Worm (Caenorhabditis elegans) whole organism, L4 larva: ENCODE results near the gene K09C4.5.

Experiments used
- F26F4.8 ChIP-seq: fragments of 200-800 bp; sonication (Bioruptor generic); conservative IDR thresholded peaks from 2 replicates; pipeline ENCODE4 v1.3.6; 2022; ENCODE audit warnings: missing genetic modification characterization, missing compliant biosample characterization
- T20F7.1 ChIP-seq: fragments of 200-800 bp; sonication (Bioruptor generic); optimal IDR thresholded peaks from 2 replicates; lab custom pipeline; 2018; ENCODE audit warnings: mild to moderate bottlenecking, missing genetic modification characterization, missing compliant biosample characterization
- Y48G9A.11 ChIP-seq: fragments of 200-800 bp; sonication (Bioruptor generic); IDR thresholded peaks from 2 replicates; pipeline ENCODE4 v1.3.6; 2022; ENCODE audit warnings: missing genetic modification reagents, missing genetic modification characterization, missing compliant biosample characterization
- ZK337.2 ChIP-seq: fragments of 200-800 bp; sonication (Bioruptor generic); IDR thresholded peaks from 2 replicates; pipeline ENCODE4 v1.3.6; 2022; ENCODE audit warnings: missing genetic modification reagents, missing genetic modification characterization, missing compliant biosample characterization
- ZK546.5 ChIP-seq, 2 experiments: sonication (generic microtip); optimal IDR thresholded peaks; 2 replicates each; lab custom pipeline; 2017; ENCODE audit warnings: missing biosample characterization in 2 of 2, missing genetic modification characterization in 2 of 2
- aha-1 ChIP-seq: fragments of 150-350 bp; peaks from one replicate; lab custom pipeline; 2014; ENCODE audit warnings: missing biosample characterization, missing genetic modification characterization
- aly-2 ChIP-seq: sonication (generic microtip); optimal IDR thresholded peaks from 2 replicates; lab custom pipeline; 2018; ENCODE audit warnings: missing biosample characterization, missing genetic modification characterization
- arid-1 ChIP-seq: fragments of 200-800 bp; sonication (Bioruptor generic); conservative IDR thresholded peaks from 2 replicates; pipeline ENCODE4 v1.3.6; 2022; ENCODE audit warnings: missing genetic modification reagents, missing genetic modification characterization, missing compliant biosample characterization
- attf-4 ChIP-seq: sonication (generic microtip); optimal IDR thresholded peaks from 3 replicates; lab custom pipeline; 2017; ENCODE audit warnings: missing biosample characterization, missing genetic modification characterization
- ceh-62 ChIP-seq: sonication (generic microtip); optimal IDR thresholded peaks from 2 replicates; lab custom pipeline; 2017; ENCODE audit warnings: missing biosample characterization, missing genetic modification characterization
- ces-1 ChIP-seq: fragments of 150-350 bp; sonication (generic microtip); optimal IDR thresholded peaks from 4 replicates; lab custom pipeline; 2014; ENCODE audit warnings: missing biosample characterization, missing genetic modification reagents, missing genetic modification characterization
- cey-2 ChIP-seq: sonication (generic microtip); optimal IDR thresholded peaks from 3 replicates; lab custom pipeline; 2017; ENCODE audit warnings: missing genetic modification characterization, mild to moderate bottlenecking, missing compliant biosample characterization, antibody characterized with exemption, borderline replicate concordance; ENCODE audit not compliant: insufficient read depth
- dmd-6 ChIP-seq: fragments of 200-800 bp; sonication (Bioruptor generic); IDR thresholded peaks from 2 replicates; pipeline ENCODE4 v1.3.6; 2022; ENCODE audit warnings: missing genetic modification reagents, missing genetic modification characterization, missing compliant biosample characterization
- dpl-1 ChIP-seq: fragments of 150-350 bp; optimal IDR thresholded peaks from 2 replicates; lab custom pipeline; 2014; ENCODE audit warnings: missing biosample characterization, missing genetic modification reagents, missing genetic modification characterization
- dve-1 ChIP-seq: sonication (generic microtip); optimal IDR thresholded peaks from 2 replicates; lab custom pipeline; 2017; ENCODE audit warnings: antibody characterized with exemption, mild to moderate bottlenecking, missing genetic modification characterization, missing compliant biosample characterization; ENCODE audit not compliant: insufficient read depth
- hlh-11 ChIP-seq: fragments of 200-800 bp; sonication (Bioruptor generic); optimal IDR thresholded peaks from 2 replicates; lab custom pipeline; 2018; ENCODE audit warnings: mild to moderate bottlenecking, missing genetic modification characterization, missing compliant biosample characterization
- hlh-30 ChIP-seq: sonication (generic microtip); optimal IDR thresholded peaks from 2 replicates; lab custom pipeline; 2017; ENCODE audit warnings: antibody characterized with exemption, mild to moderate bottlenecking, missing genetic modification characterization, missing compliant biosample characterization; ENCODE audit not compliant: insufficient read depth
- lin-1 ChIP-seq: fragments of 200-800 bp; sonication (Bioruptor generic); IDR thresholded peaks from 2 replicates; pipeline ENCODE4 v1.3.6; 2022; ENCODE audit warnings: missing genetic modification reagents, missing genetic modification characterization, missing compliant biosample characterization
- lin-13 ChIP-seq: fragments of 150-350 bp; optimal IDR thresholded peaks from 2 replicates; lab custom pipeline; 2014; ENCODE audit warnings: missing biosample characterization, missing genetic modification reagents, missing genetic modification characterization
- lin-15B ChIP-seq: fragments of 150-350 bp; sonication (generic microtip); optimal IDR thresholded peaks from 3 replicates; lab custom pipeline; 2014; ENCODE audit warnings: missing biosample characterization, missing genetic modification characterization
- lin-38 ChIP-seq: fragments of 200-800 bp; sonication (Bioruptor generic); IDR thresholded peaks from 2 replicates; pipeline ENCODE4 v1.3.6; 2022; ENCODE audit warnings: missing genetic modification reagents, missing genetic modification characterization, missing compliant biosample characterization
- lin-39 ChIP-seq: fragments of 150-350 bp; optimal IDR thresholded peaks from 2 replicates; lab custom pipeline; 2014; ENCODE audit warnings: missing biosample characterization, missing genetic modification reagents, missing genetic modification characterization
- madf-5 ChIP-seq, 2 experiments: fragments of 200-800 bp; sonication (Bioruptor generic); IDR thresholded peaks; 2 replicates each; pipeline ENCODE4 v1.3.6; 2022; ENCODE audit warnings: missing compliant biosample characterization in 2 of 2, missing genetic modification characterization in 2 of 2
- mdl-1 ChIP-seq, 2 experiments: fragments of 150-350 bp in 1 of 2; sonication (generic microtip) in 1 of 2; optimal IDR thresholded peaks; 2 replicates each; lab custom pipeline; 2014 to 2017; ENCODE audit warnings: missing biosample characterization in 2 of 2, missing genetic modification characterization in 2 of 2
- mep-1 ChIP-seq: fragments of 150-350 bp; sonication (generic microtip); optimal IDR thresholded peaks from 3 replicates; lab custom pipeline; 2014; ENCODE audit warnings: missing biosample characterization, missing genetic modification characterization
- mes-2 ChIP-seq: sonication (generic microtip); optimal IDR thresholded peaks from 2 replicates; lab custom pipeline; 2016; ENCODE audit warnings: missing genotype, mild to moderate bottlenecking, missing genetic modification characterization, missing compliant biosample characterization; ENCODE audit not compliant: poor library complexity, severe bottlenecking
- mxl-2 ChIP-seq: fragments of 200-800 bp; sonication (Bioruptor generic); conservative IDR thresholded peaks from 2 replicates; pipeline ENCODE4 v1.3.6; 2022; ENCODE audit warnings: missing genetic modification reagents, missing genetic modification characterization, missing compliant biosample characterization
- mxl-3 ChIP-seq: fragments of 200-800 bp; sonication (Bioruptor generic); optimal IDR thresholded peaks from 2 replicates; lab custom pipeline; 2018; ENCODE audit warnings: mild to moderate bottlenecking, missing genetic modification characterization, missing compliant biosample characterization
- nhr-10 ChIP-seq: fragments of 150-350 bp; optimal IDR thresholded peaks from 2 replicates; lab custom pipeline; 2014; ENCODE audit warnings: missing biosample characterization, missing genetic modification characterization
- nhr-102 ChIP-seq: sonication (generic microtip); optimal IDR thresholded peaks from 2 replicates; lab custom pipeline; 2016; ENCODE audit warnings: mild to moderate bottlenecking, missing genetic modification characterization, moderate library complexity, missing compliant biosample characterization
- nhr-11 ChIP-seq: fragments of 150-350 bp; optimal IDR thresholded peaks from 2 replicates; lab custom pipeline; 2014; ENCODE audit warnings: missing biosample characterization, missing genetic modification characterization
- nhr-237 ChIP-seq: sonication (generic microtip); optimal IDR thresholded peaks from 2 replicates; lab custom pipeline; 2017; ENCODE audit warnings: missing biosample characterization, missing genetic modification characterization
- nhr-28 ChIP-seq: fragments of 150-350 bp; optimal IDR thresholded peaks from 2 replicates; lab custom pipeline; 2014; ENCODE audit warnings: missing biosample characterization, missing genetic modification characterization
- nhr-48 ChIP-seq: sonication (generic microtip); optimal IDR thresholded peaks from 2 replicates; lab custom pipeline; 2016; ENCODE audit warnings: mild to moderate bottlenecking, missing genetic modification characterization, missing compliant biosample characterization
- nhr-6 ChIP-seq: fragments of 150-350 bp; optimal IDR thresholded peaks from 2 replicates; lab custom pipeline; 2014; ENCODE audit warnings: missing biosample characterization, missing genetic modification characterization
- nhr-76 ChIP-seq: fragments of 150-350 bp; optimal IDR thresholded peaks from 2 replicates; lab custom pipeline; 2014; ENCODE audit warnings: missing biosample characterization, missing genetic modification characterization
- nhr-77 ChIP-seq: fragments of 150-350 bp; optimal IDR thresholded peaks from 2 replicates; lab custom pipeline; 2014; ENCODE audit warnings: missing biosample characterization, missing genetic modification characterization
- pha-4 ChIP-seq, 2 experiments: fragments of 150-350 bp in 1 of 2; fragments of 200-800 bp in 1 of 2; sonication (Bioruptor generic) in 1 of 2; IDR thresholded peaks in 1 of 2; optimal IDR thresholded peaks in 1 of 2; 2 replicates each; pipeline versions ENCODE4 v1.3.6 to Lab custom; 2014 to 2022; ENCODE audit warnings: missing genetic modification characterization in 2 of 2, missing genetic modification reagents in 2 of 2, missing biosample characterization in 1 of 2, missing compliant biosample characterization in 1 of 2
- pqm-1 ChIP-seq: sonication (generic microtip); optimal IDR thresholded peaks from 2 replicates; lab custom pipeline; 2017; ENCODE audit warnings: missing biosample characterization, missing genetic modification characterization
- rbr-2 ChIP-seq: sonication (generic microtip); optimal IDR thresholded peaks from 2 replicates; lab custom pipeline; 2016; ENCODE audit warnings: missing genotype, missing genetic modification characterization, missing compliant biosample characterization
- sdz-12 ChIP-seq: fragments of 200-800 bp; sonication (Bioruptor generic); optimal IDR thresholded peaks from 2 replicates; lab custom pipeline; 2018; ENCODE audit warnings: mild to moderate bottlenecking, missing genetic modification characterization, missing compliant biosample characterization
- snpc-1.2 ChIP-seq: fragments of 200-800 bp; sonication (Bioruptor generic); IDR thresholded peaks from 2 replicates; pipeline ENCODE4 v1.3.6; 2022; ENCODE audit warnings: missing genetic modification reagents, missing genetic modification characterization, missing compliant biosample characterization
- snpc-4 ChIP-seq: fragments of 150-350 bp; optimal IDR thresholded peaks from 2 replicates; lab custom pipeline; 2014; ENCODE audit warnings: missing biosample characterization, missing genetic modification characterization
- spr-1 ChIP-seq: sonication (generic microtip); optimal IDR thresholded peaks from 2 replicates; lab custom pipeline; 2016; ENCODE audit warnings: mild to moderate bottlenecking, missing genetic modification characterization, missing compliant biosample characterization
- spr-3 ChIP-seq: fragments of 200-800 bp; sonication (Bioruptor generic); optimal IDR thresholded peaks from 2 replicates; lab custom pipeline; 2018; ENCODE audit warnings: mild to moderate bottlenecking, missing genetic modification characterization, missing compliant biosample characterization
- unc-39 ChIP-seq: sonication (generic microtip); optimal IDR thresholded peaks from 2 replicates; lab custom pipeline; 2017; ENCODE audit warnings: missing biosample characterization, missing genetic modification characterization
- unc-62 ChIP-seq, 3 experiments: fragments of 150-350 bp in 1 of 3; sonication (generic microtip); optimal IDR thresholded peaks in 2 of 3; peaks in 1 of 3; 1 replicate in 1 of 3; 2 replicates in 2 of 3; lab custom pipeline; 2014 to 2017; ENCODE audit warnings: missing biosample characterization in 3 of 3, missing genetic modification characterization in 3 of 3, missing genetic modification reagents in 3 of 3, missing genotype in 1 of 3
- vab-7 ChIP-seq: fragments of 200-800 bp; sonication (Bioruptor generic); IDR thresholded peaks from 2 replicates; pipeline ENCODE4 v1.3.6; 2022; ENCODE audit warnings: missing genetic modification reagents, missing genetic modification characterization, missing compliant biosample characterization
- zag-1 ChIP-seq: fragments of 150-350 bp; optimal IDR thresholded peaks from 2 replicates; lab custom pipeline; 2014; ENCODE audit warnings: missing biosample characterization, missing genetic modification characterization
- zfp-2 ChIP-seq: sonication (generic microtip); optimal IDR thresholded peaks from 2 replicates; lab custom pipeline; 2016; ENCODE audit warnings: mild to moderate bottlenecking, missing genetic modification characterization, missing compliant biosample characterization
- zfp-3 ChIP-seq: fragments of 200-800 bp; sonication (Bioruptor generic); conservative IDR thresholded peaks from 2 replicates; pipeline ENCODE4 v1.3.6; 2022; ENCODE audit warnings: missing genetic modification reagents, missing genetic modification characterization, missing compliant biosample characterization

Gene K09C4.5

DNA sequence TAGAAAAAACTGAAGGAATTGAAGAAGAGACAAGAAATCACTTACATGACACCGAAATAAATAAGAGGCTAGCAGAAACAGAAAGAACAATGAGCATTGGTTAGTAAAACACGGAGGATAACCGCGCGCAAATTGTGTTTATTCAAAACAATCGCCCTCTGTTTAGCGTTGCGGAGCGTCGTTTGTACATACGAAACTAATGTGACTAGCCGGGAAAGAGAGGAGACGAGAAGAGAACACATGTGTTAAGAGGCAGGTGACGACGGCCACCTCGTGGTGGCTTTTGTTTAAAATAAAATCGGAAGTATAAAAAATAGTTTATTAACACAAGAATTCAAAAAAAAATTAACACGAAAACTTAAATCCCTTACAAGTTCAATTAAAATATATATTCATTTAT, 36.6 kb upstream of the K09C4.5 start, which contains the start of gene F40F4.7 (continued):
- TF ChIP-seq F26F4.8 (GFP tag; lab: Robert Waterston, UW) (no peak), snpc-1.2 (GFP tag; lab: Robert Waterston, UW) (no peak), nhr-102 (tag; lab: Kevin White, UChicago) (peak; percentile 20), lin-13 (GFP tag; lab: Kevin White, UChicago) (peak; percentile 37), mes-2 (peak; percentile 69), nhr-11 (tag; lab: Kevin White, UChicago) (peak; percentile 59), aha-1 (tag; lab: Kevin White, UChicago) (peak; percentile 96), nhr-6 (tag; lab: Kevin White, UChicago) (peak; percentile 23), rbr-2 (tag; lab: Kevin White, UChicago) (peak; percentile 44), nhr-77 (tag; lab: Kevin White, UChicago) (peak; percentile 57), nhr-10 (tag; lab: Kevin White, UChicago) (no peak), zfp-2 (tag; lab: Kevin White, UChicago) (no peak), T20F7.1 (GFP tag; lab: Kevin White, UChicago) (peak; percentile 95), madf-5 (GFP tag; IDR thresholded peaks at IDR 0.05; lab: Robert Waterston, UW) (no peak), lin-38 (no peak), ZK546.5 (tag; optimal IDR thresholded peaks at IDR 0.05; lab: Kevin White, UChicago) (no peak), zag-1 (no peak), cey-2 (no peak), arid-1 (GFP tag; lab: Robert Waterston, UW) (peak; percentile 55; the same call in 1 of the 2 replicates), snpc-4 (tag; lab: Kevin White, UChicago) (no peak), mxl-3 (GFP tag; lab: Kevin White, UChicago) (peak; percentile 96), unc-39 (tag; lab: Kevin White, UChicago) (no peak), vab-7 (GFP tag; lab: Robert Waterston, UW) (no peak), sdz-12 (GFP tag; lab: Kevin White, UChicago) (no peak), spr-3 (GFP tag; lab: Kevin White, UChicago) (no peak), nhr-28 (tag; lab: Kevin White, UChicago) (peak; percentile 83), dpl-1 (peak; percentile 56), mep-1 (tag; lab: Kevin White, UChicago) (peak; percentile 80), mdl-1 (tag; optimal IDR thresholded peaks at IDR 0.05; lab: Kevin White, UChicago) (peak; percentile 66 to 91), zfp-3 (GFP tag; lab: Robert Waterston, UW) (no peak), nhr-237 (tag; lab: Kevin White, UChicago) (no peak), nhr-76 (tag; lab: Kevin White, UChicago) (no peak), hlh-30 (peak; percentile 99), lin-15B (tag; lab: Kevin White, UChicago) (no peak), aly-2 (tag; lab: Kevin White, UChicago) (no peak), attf-4 (tag; lab: Kevin White, UChicago) (no peak), ces-1 (GFP tag; lab: Kevin White, UChicago) (no peak), dmd-6 (GFP tag; lab: Robert Waterston, UW) (peak; percentile 63), pqm-1 (tag; lab: Kevin White, UChicago) (peak; percentile 11), ceh-62 (no peak), dve-1 (tag; lab: Kevin White, UChicago) (peak; percentile 80), ZK337.2 (GFP tag; lab: Robert Waterston, UW) (no peak), unc-62 (GFP tag; optimal IDR thresholded peaks at IDR 0.05 in 1 of 2; lab: Kevin White, UChicago) (no peak), unc-62 (tag; optimal IDR thresholded peaks at IDR 0.05; lab: Kevin White, UChicago) (no peak), mxl-2 (GFP tag; lab: Robert Waterston, UW) (no peak), hlh-11 (tag; lab: Kevin White, UChicago) (peak; percentile 90), pha-4 (GFP tag; IDR thresholded peaks at IDR 0.05; lab: Robert Waterston, UW) (no peak), pha-4 (tag; optimal IDR thresholded peaks at IDR 0.05; lab: Kevin White, UChicago) (peak; percentile 90), Y48G9A.11 (GFP tag; lab: Robert Waterston, UW) (no peak), lin-1 (GFP tag; lab: Robert Waterston, UW) (no peak), spr-1 (tag; lab: Kevin White, UChicago) (no peak), nhr-48 (tag; lab: Kevin White, UChicago) (peak; percentile 21), lin-39 (tag; lab: Kevin White, UChicago) (no peak)
